Worm (Caenorhabditis elegans) whole organism, L4 larva: ENCODE measurements around the gene F14D2.11.

Experiments
- F10B5.3 ChIP-seq: sonication (generic microtip); optimal IDR thresholded peaks from 2 replicates; lab custom pipeline; 2016; ENCODE audit warnings: mild to moderate bottlenecking, missing genetic modification characterization, missing compliant biosample characterization
- R02D3.7 ChIP-seq: fragments of 150-350 bp; sonication (generic microtip); optimal IDR thresholded peaks from 3 replicates; lab custom pipeline; 2014; ENCODE audit warnings: missing biosample characterization, missing genetic modification characterization
- T20F7.1 ChIP-seq: fragments of 200-800 bp; sonication (Bioruptor generic); optimal IDR thresholded peaks from 2 replicates; lab custom pipeline; 2018; ENCODE audit warnings: mild to moderate bottlenecking, missing genetic modification characterization, missing compliant biosample characterization
- aha-1 ChIP-seq: fragments of 150-350 bp; peaks from one replicate; lab custom pipeline; 2014; ENCODE audit warnings: missing biosample characterization, missing genetic modification characterization
- arid-1 ChIP-seq: fragments of 200-800 bp; sonication (Bioruptor generic); conservative IDR thresholded peaks from 2 replicates; pipeline ENCODE4 v1.3.6; 2022; ENCODE audit warnings: missing genetic modification reagents, missing genetic modification characterization, missing compliant biosample characterization
- ceh-28 ChIP-seq: fragments of 150-350 bp; optimal IDR thresholded peaks from 2 replicates; lab custom pipeline; 2014; ENCODE audit warnings: missing biosample characterization, missing genetic modification reagents, missing genetic modification characterization
- ceh-82 ChIP-seq: sonication (generic microtip); optimal IDR thresholded peaks from 2 replicates; lab custom pipeline; 2017; ENCODE audit warnings: missing biosample characterization, missing genetic modification characterization
- ces-1 ChIP-seq: fragments of 150-350 bp; sonication (generic microtip); optimal IDR thresholded peaks from 4 replicates; lab custom pipeline; 2014; ENCODE audit warnings: missing biosample characterization, missing genetic modification reagents, missing genetic modification characterization
- daf-12 ChIP-seq: fragments of 150-350 bp; optimal IDR thresholded peaks from 2 replicates; lab custom pipeline; 2014; ENCODE audit warnings: missing biosample characterization, missing genetic modification reagents, missing genetic modification characterization
- daf-8 ChIP-seq: fragments of 200-800 bp; sonication (Bioruptor generic); IDR thresholded peaks from 2 replicates; pipeline ENCODE4 v1.3.6; 2022; ENCODE audit warnings: missing genetic modification characterization, missing compliant biosample characterization
- dmd-6 ChIP-seq: fragments of 200-800 bp; sonication (Bioruptor generic); IDR thresholded peaks from 2 replicates; pipeline ENCODE4 v1.3.6; 2022; ENCODE audit warnings: missing genetic modification reagents, missing genetic modification characterization, missing compliant biosample characterization
- dmd-8 ChIP-seq: fragments of 200-800 bp; sonication (Bioruptor generic); IDR thresholded peaks from 2 replicates; pipeline ENCODE4 v1.3.6; 2022; ENCODE audit warnings: missing genetic modification characterization, missing compliant biosample characterization
- dpl-1 ChIP-seq: fragments of 150-350 bp; optimal IDR thresholded peaks from 2 replicates; lab custom pipeline; 2014; ENCODE audit warnings: missing biosample characterization, missing genetic modification reagents, missing genetic modification characterization
- duxl-1 ChIP-seq: sonication (generic microtip); optimal IDR thresholded peaks from 2 replicates; lab custom pipeline; 2016; ENCODE audit warnings: mild to moderate bottlenecking, missing genetic modification characterization, moderate library complexity, missing compliant biosample characterization; ENCODE audit not compliant: poor library complexity
- dve-1 ChIP-seq: sonication (generic microtip); optimal IDR thresholded peaks from 2 replicates; lab custom pipeline; 2017; ENCODE audit warnings: antibody characterized with exemption, mild to moderate bottlenecking, missing genetic modification characterization, missing compliant biosample characterization; ENCODE audit not compliant: insufficient read depth
- hif-1 ChIP-seq, 2 experiments: sonication (generic microtip); optimal IDR thresholded peaks; 2 replicates each; lab custom pipeline; 2016 to 2017; ENCODE audit warnings: missing compliant biosample characterization in 2 of 2, missing genetic modification characterization in 2 of 2, missing genetic modification reagents in 2 of 2, missing genotype in 2 of 2, mild to moderate bottlenecking in 1 of 2
- jun-1 ChIP-seq: fragments of 150-350 bp; optimal IDR thresholded peaks from 2 replicates; lab custom pipeline; 2014; ENCODE audit warnings: missing biosample characterization, missing genetic modification reagents, missing genetic modification characterization
- lin-13 ChIP-seq: fragments of 150-350 bp; optimal IDR thresholded peaks from 2 replicates; lab custom pipeline; 2014; ENCODE audit warnings: missing biosample characterization, missing genetic modification reagents, missing genetic modification characterization
- lin-15B ChIP-seq: fragments of 150-350 bp; sonication (generic microtip); optimal IDR thresholded peaks from 3 replicates; lab custom pipeline; 2014; ENCODE audit warnings: missing biosample characterization, missing genetic modification characterization
- lin-38 ChIP-seq: fragments of 200-800 bp; sonication (Bioruptor generic); IDR thresholded peaks from 2 replicates; pipeline ENCODE4 v1.3.6; 2022; ENCODE audit warnings: missing genetic modification reagents, missing genetic modification characterization, missing compliant biosample characterization
- lir-3 ChIP-seq: sonication (generic microtip); optimal IDR thresholded peaks from 2 replicates; lab custom pipeline; 2016; ENCODE audit warnings: mild to moderate bottlenecking, missing genetic modification characterization, missing compliant biosample characterization
- madf-5 ChIP-seq, 2 experiments: fragments of 200-800 bp; sonication (Bioruptor generic); IDR thresholded peaks; 2 replicates each; pipeline ENCODE4 v1.3.6; 2022; ENCODE audit warnings: missing compliant biosample characterization in 2 of 2, missing genetic modification characterization in 2 of 2
- nhr-10 ChIP-seq: fragments of 150-350 bp; optimal IDR thresholded peaks from 2 replicates; lab custom pipeline; 2014; ENCODE audit warnings: missing biosample characterization, missing genetic modification characterization
- nhr-28 ChIP-seq: fragments of 150-350 bp; optimal IDR thresholded peaks from 2 replicates; lab custom pipeline; 2014; ENCODE audit warnings: missing biosample characterization, missing genetic modification characterization
- nhr-6 ChIP-seq: fragments of 150-350 bp; optimal IDR thresholded peaks from 2 replicates; lab custom pipeline; 2014; ENCODE audit warnings: missing biosample characterization, missing genetic modification characterization
- nhr-76 ChIP-seq: fragments of 150-350 bp; optimal IDR thresholded peaks from 2 replicates; lab custom pipeline; 2014; ENCODE audit warnings: missing biosample characterization, missing genetic modification characterization
- rbr-2 ChIP-seq: sonication (generic microtip); optimal IDR thresholded peaks from 2 replicates; lab custom pipeline; 2016; ENCODE audit warnings: missing genotype, missing genetic modification characterization, missing compliant biosample characterization
- set-16 ChIP-seq: fragments of 200-800 bp; sonication (Bioruptor generic); IDR thresholded peaks from 2 replicates; pipeline ENCODE4 v1.3.6; 2022; ENCODE audit warnings: missing genetic modification reagents, missing genetic modification characterization, missing compliant biosample characterization
- snpc-4 ChIP-seq: fragments of 150-350 bp; optimal IDR thresholded peaks from 2 replicates; lab custom pipeline; 2014; ENCODE audit warnings: missing biosample characterization, missing genetic modification characterization
- spr-1 ChIP-seq: sonication (generic microtip); optimal IDR thresholded peaks from 2 replicates; lab custom pipeline; 2016; ENCODE audit warnings: mild to moderate bottlenecking, missing genetic modification characterization, missing compliant biosample characterization
- tra-1 ChIP-seq: fragments of 200-800 bp; sonication (Bioruptor generic); IDR thresholded peaks from 2 replicates; pipeline ENCODE4 v1.3.6; 2022; ENCODE audit warnings: missing genetic modification reagents, missing genetic modification characterization, missing compliant biosample characterization
- vab-7 ChIP-seq: fragments of 200-800 bp; sonication (Bioruptor generic); IDR thresholded peaks from 2 replicates; pipeline ENCODE4 v1.3.6; 2022; ENCODE audit warnings: missing genetic modification reagents, missing genetic modification characterization, missing compliant biosample characterization
- zfp-2 ChIP-seq: sonication (generic microtip); optimal IDR thresholded peaks from 2 replicates; lab custom pipeline; 2016; ENCODE audit warnings: mild to moderate bottlenecking, missing genetic modification characterization, missing compliant biosample characterization

The F14D2.11 gene

ce11 chrII:3347940-3348610 lies 6.2 kb upstream of the F14D2.11 start, which contains the start of the genes F14D2.14 and bath-29:
F14D2.14 (minus strand) TSS chrII:3347990.
bath-29 (plus strand) TSS chrII:3348560.
- TF ChIP-seq aha-1: peak; percentile 33
- TF ChIP-seq F10B5.3 (tag; lab: Kevin White, UChicago): no peak
- TF ChIP-seq dmd-8: no peak

ce11 chrII:3346328-3346780 lies 4.5 kb upstream of the F14D2.11 start, which contains the start of gene bath-30:
bath-30 (minus strand) TSS chrII:3346378.
- TF ChIP-seq lin-38 (GFP tag; lab: Robert Waterston, UW) (0 out of 2 replicates have a peak, but pooled peaks have one; percentile 12), hif-1 (tag; optimal IDR thresholded peaks at IDR 0.05; lab: Kevin White, UChicago) (no peak), madf-5 (GFP tag; IDR thresholded peaks at IDR 0.05; lab: Robert Waterston, UW) (no peak)

ce11 chrII:3344917-3345316 lies 3.0 kb upstream of the F14D2.11 start, which contains the start of gene bath-28:
bath-28 (minus strand) TSS chrII:3344967.
- TF ChIP-seq T20F7.1 (no peak), dpl-1 (no peak), vab-7 (no peak), ces-1 (GFP tag; lab: Kevin White, UChicago) (no peak), nhr-6 (tag; lab: Kevin White, UChicago) (no peak), nhr-10 (tag; lab: Kevin White, UChicago) (no peak), daf-12 (no peak), lin-15B (tag; lab: Kevin White, UChicago) (no peak), R02D3.7 (no peak), lir-3 (tag; lab: Kevin White, UChicago) (no peak), tra-1 (GFP tag; lab: Robert Waterston, UW) (no peak), snpc-4 (no peak), ceh-82 (tag; lab: Kevin White, UChicago) (no peak), duxl-1 (tag; lab: Kevin White, UChicago) (no peak), arid-1 (GFP tag; lab: Robert Waterston, UW) (no peak), dmd-8 (no peak), nhr-76 (tag; lab: Kevin White, UChicago) (no peak), daf-8 (no peak)

- TF ChIP-seq lin-13 (GFP tag; lab: Kevin White, UChicago) (no peak), ceh-28 (tag; lab: Kevin White, UChicago) (peak; percentile 49)
- TF ChIP-seq, all 104 proteins: peak for 1
These were observed 1.8 kb upstream of the F14D2.11 start, which contains the start of gene F14D2.15 for ce11 chrII:3343714-3344113. F14D2.15 (minus strand) TSS chrII:3343814.

- peak; percentile 87 for TF ChIP-seq set-16 (GFP tag; lab: Robert Waterston, UW)
- TF ChIP-seq jun-1: no peak
- no peak for TF ChIP-seq rbr-2 (tag; lab: Kevin White, UChicago)
- TF ChIP-seq T20F7.1: no peak
- TF ChIP-seq dve-1 (tag; lab: Kevin White, UChicago): no peak
These were observed 1.1 kb downstream of the F14D2.11 start for ce11 chrII:3340818-3341217.

- TF ChIP-seq jun-1 (no peak), zfp-2 (tag; lab: Kevin White, UChicago) (no peak), nhr-28 (no peak), spr-1 (tag; lab: Kevin White, UChicago) (no peak), dmd-6 (GFP tag; lab: Robert Waterston, UW) (no peak)
These were observed 1.6 kb downstream of the F14D2.11 start, which contains the start of gene F14D2.5 for ce11 chrII:3340251-3340650. F14D2.5 (plus strand) TSS chrII:3340551.
